Fruit fly (Drosophila melanogaster) whole organism, embryonic: ENCODE results near the gene mRpL4.

Source experiments
- Atf3 ChIP-seq: fragments of 200-800 bp; sonication (Bioruptor generic); optimal IDR thresholded peaks from 3 replicates; lab custom pipeline; 2016; ENCODE audit warnings: missing biosample characterization, missing genetic modification characterization
- CG12744 ChIP-seq: fragments of 200-800 bp; sonication (Bioruptor generic); optimal IDR thresholded peaks from 2 replicates; lab custom pipeline; 2016; ENCODE audit warnings: missing biosample characterization, missing genetic modification characterization
- CG12769 ChIP-seq: fragments of 200-800 bp; sonication (Bioruptor generic); optimal IDR thresholded peaks from 2 replicates; lab custom pipeline; 2019; ENCODE audit warnings: missing biosample characterization, mild to moderate bottlenecking, missing genetic modification characterization, moderate library complexity
- CG13123 ChIP-seq: fragments of 200-800 bp; sonication (Bioruptor generic); optimal IDR thresholded peaks from 2 replicates; lab custom pipeline; 2016; ENCODE audit warnings: missing biosample characterization, missing genetic modification characterization
- CG15011 ChIP-seq: fragments of 200-800 bp; sonication (Bioruptor generic); optimal IDR thresholded peaks from 3 replicates; lab custom pipeline; 2018; ENCODE audit warnings: missing biosample characterization, mild to moderate bottlenecking, missing genetic modification characterization
- CG15269 ChIP-seq: fragments of 200-800 bp; sonication (Bioruptor generic); optimal IDR thresholded peaks from 2 replicates; lab custom pipeline; 2018; ENCODE audit warnings: missing biosample characterization, mild to moderate bottlenecking, missing genetic modification characterization, moderate library complexity
- CG15479 ChIP-seq: fragments of 200-800 bp; sonication (Bioruptor generic); optimal IDR thresholded peaks from 3 replicates; lab custom pipeline; 2019; ENCODE audit warnings: missing biosample characterization, mild to moderate bottlenecking, missing genetic modification characterization, moderate library complexity
- CG18476 ChIP-seq: fragments of 200-800 bp; sonication (Bioruptor generic); optimal IDR thresholded peaks from 2 replicates; lab custom pipeline; 2016; ENCODE audit warnings: missing biosample characterization, mild to moderate bottlenecking, missing genetic modification characterization
- CG2202 ChIP-seq: fragments of 200-800 bp; sonication (Bioruptor generic); optimal IDR thresholded peaks from 2 replicates; lab custom pipeline; 2018; ENCODE audit warnings: missing biosample characterization, mild to moderate bottlenecking, missing genetic modification characterization
- CG30403 ChIP-seq: fragments of 200-800 bp; sonication (Bioruptor generic); optimal IDR thresholded peaks from 3 replicates; lab custom pipeline; 2016; ENCODE audit warnings: missing biosample characterization, missing genetic modification characterization
- CG31441 ChIP-seq: fragments of 200-800 bp; sonication (Bioruptor generic); IDR thresholded peaks from 2 replicates; pipeline ENCODE4 v1.3.6; 2022; ENCODE audit warnings: missing biosample characterization, missing genetic modification characterization
- CG3163 ChIP-seq: fragments of 200-800 bp; sonication (Bioruptor generic); optimal IDR thresholded peaks from 3 replicates; lab custom pipeline; 2016; ENCODE audit warnings: missing biosample characterization, missing genetic modification characterization
- CG34376 ChIP-seq: fragments of 200-800 bp; sonication (Bioruptor generic); optimal IDR thresholded peaks from 2 replicates; lab custom pipeline; 2018; ENCODE audit warnings: missing biosample characterization, mild to moderate bottlenecking, missing genetic modification characterization
- CG4360 ChIP-seq: fragments of 200-800 bp; sonication (Bioruptor generic); IDR thresholded peaks from 2 replicates; pipeline ENCODE4 v1.3.6; 2022; ENCODE audit warnings: missing biosample characterization, missing genetic modification characterization
- CG43689 ChIP-seq: fragments of 200-800 bp; sonication (Bioruptor generic); IDR thresholded peaks from 2 replicates; pipeline ENCODE4 v1.3.6; 2022; ENCODE audit warnings: missing biosample characterization, missing genetic modification characterization
- CG4820 ChIP-seq: fragments of 200-800 bp; sonication (Bioruptor generic); optimal IDR thresholded peaks from 3 replicates; lab custom pipeline; 2016; ENCODE audit warnings: missing biosample characterization, missing genetic modification characterization
- CG6272 ChIP-seq: fragments of 200-800 bp; sonication (Bioruptor generic); IDR thresholded peaks from 2 replicates; pipeline ENCODE4 v1.3.6; 2022; ENCODE audit warnings: missing biosample characterization, missing genetic modification characterization
- CG6654 ChIP-seq: fragments of 200-800 bp; sonication (Bioruptor generic); optimal IDR thresholded peaks from 2 replicates; lab custom pipeline; 2017; ENCODE audit warnings: missing biosample characterization, mild to moderate bottlenecking, missing genetic modification characterization
- CG6683 ChIP-seq: fragments of 200-800 bp; sonication (Bioruptor generic); optimal IDR thresholded peaks from 2 replicates; lab custom pipeline; 2017; ENCODE audit warnings: missing biosample characterization, mild to moderate bottlenecking, missing genetic modification characterization, missing genetic modification reagents
- CG6689 ChIP-seq: fragments of 200-800 bp; sonication (Bioruptor generic); IDR thresholded peaks from 2 replicates; pipeline ENCODE4 v1.3.6; 2022; ENCODE audit warnings: missing biosample characterization, missing genetic modification characterization
- CG6813 ChIP-seq: fragments of 200-800 bp; sonication (Bioruptor generic); optimal IDR thresholded peaks from 2 replicates; lab custom pipeline; 2017; ENCODE audit warnings: missing biosample characterization, missing genetic modification characterization, mild to moderate bottlenecking, moderate library complexity, missing genetic modification reagents
- CG7987 ChIP-seq: fragments of 200-800 bp; sonication (Bioruptor generic); optimal IDR thresholded peaks from 2 replicates; lab custom pipeline; 2018; ENCODE audit warnings: missing biosample characterization, mild to moderate bottlenecking, missing genetic modification characterization, moderate library complexity
- CG8924 ChIP-seq: fragments of 200-800 bp; optimal IDR thresholded peaks from 3 replicates; lab custom pipeline; 2019; ENCODE audit warnings: missing biosample characterization, mild to moderate bottlenecking, missing genetic modification characterization, moderate library complexity
- CG9727 ChIP-seq: fragments of 200-800 bp; sonication (Bioruptor generic); optimal IDR thresholded peaks from 3 replicates; lab custom pipeline; 2017; ENCODE audit warnings: missing biosample characterization, mild to moderate bottlenecking, missing genetic modification characterization
- CkIIα-i1 ChIP-seq: fragments of 200-800 bp; sonication (Bioruptor generic); IDR thresholded peaks from 2 replicates; pipeline ENCODE4 v1.3.6; 2022; ENCODE audit warnings: missing biosample characterization, missing genetic modification characterization
- D19A ChIP-seq: fragments of 200-800 bp; optimal IDR thresholded peaks from 3 replicates; lab custom pipeline; 2019; ENCODE audit warnings: missing biosample characterization, mild to moderate bottlenecking, missing genetic modification characterization, moderate library complexity
- Elba2 ChIP-seq: fragments of 200-800 bp; sonication (Bioruptor generic); optimal IDR thresholded peaks from 3 replicates; lab custom pipeline; 2016; ENCODE audit warnings: missing biosample characterization, missing genetic modification characterization
- Fer2 ChIP-seq: fragments of 200-800 bp; sonication (Bioruptor generic); optimal IDR thresholded peaks from 2 replicates; lab custom pipeline; 2018; ENCODE audit warnings: missing biosample characterization, mild to moderate bottlenecking, missing genetic modification characterization, moderate library complexity
- Gsc ChIP-seq: fragments of 200-800 bp; sonication (Bioruptor generic); IDR thresholded peaks from 2 replicates; pipeline ENCODE4 v1.3.6; 2022; ENCODE audit warnings: missing biosample characterization, missing genetic modification characterization
- HmgZ ChIP-seq: fragments of 200-800 bp; sonication (Bioruptor generic); optimal IDR thresholded peaks from 2 replicates; lab custom pipeline; 2018; ENCODE audit warnings: missing biosample characterization, mild to moderate bottlenecking, missing genetic modification characterization
- Jarid2 ChIP-seq: fragments of 200-800 bp; sonication (Bioruptor generic); optimal IDR thresholded peaks from 3 replicates; lab custom pipeline; 2017; ENCODE audit warnings: mild to moderate bottlenecking, missing biosample characterization, missing genetic modification reagents, missing genetic modification characterization
- Meics ChIP-seq: fragments of 200-800 bp; sonication (Bioruptor generic); optimal IDR thresholded peaks from 2 replicates; lab custom pipeline; 2017; ENCODE audit warnings: missing biosample characterization, mild to moderate bottlenecking, missing genetic modification characterization
- NK7.1 ChIP-seq: fragments of 200-800 bp; sonication (Bioruptor generic); optimal IDR thresholded peaks from 3 replicates; lab custom pipeline; 2016; ENCODE audit warnings: missing biosample characterization, missing genetic modification characterization
- Pdp1 ChIP-seq, 2 experiments: fragments of 200-800 bp; sonication (Bioruptor generic); optimal IDR thresholded peaks; 3 replicates each; lab custom pipeline; 2016; ENCODE audit warnings: missing biosample characterization in 2 of 2, missing genetic modification characterization in 2 of 2, mild to moderate bottlenecking in 1 of 2, moderate library complexity in 1 of 2
- Sox102F ChIP-seq: fragments of 200-800 bp; sonication (Bioruptor generic); optimal IDR thresholded peaks from 2 replicates; lab custom pipeline; 2018; ENCODE audit warnings: missing biosample characterization, mild to moderate bottlenecking, missing genetic modification characterization, moderate library complexity
- Sry-δ ChIP-seq: fragments of 200-800 bp; sonication (Bioruptor generic); optimal IDR thresholded peaks from 2 replicates; lab custom pipeline; 2016; ENCODE audit warnings: missing biosample characterization, missing genetic modification characterization
- Xrp1 ChIP-seq: fragments of 200-800 bp; sonication (Bioruptor generic); IDR thresholded peaks from 2 replicates; pipeline ENCODE4 v1.3.6; 2022; ENCODE audit warnings: missing biosample characterization, missing genetic modification characterization
- YL-1 ChIP-seq: fragments of 200-800 bp; sonication (Bioruptor generic); optimal IDR thresholded peaks from 3 replicates; lab custom pipeline; 2017; ENCODE audit warnings: missing biosample characterization, mild to moderate bottlenecking, missing genetic modification characterization
- bowl ChIP-seq: fragments of 200-800 bp; sonication (Bioruptor generic); IDR thresholded peaks from 2 replicates; pipeline ENCODE4 v1.3.6; 2022; ENCODE audit warnings: missing biosample characterization, missing genetic modification characterization
- ci ChIP-seq: fragments of 200-800 bp; sonication (Bioruptor generic); IDR thresholded peaks from 3 replicates; pipeline ENCODE4 v1.3.6; 2022; ENCODE audit warnings: missing biosample characterization, missing genetic modification characterization
- cwo ChIP-seq: fragments of 200-800 bp; sonication (Bioruptor generic); optimal IDR thresholded peaks from 3 replicates; lab custom pipeline; 2017; ENCODE audit warnings: missing biosample characterization, missing genetic modification characterization, mild to moderate bottlenecking, moderate library complexity, missing genetic modification reagents
- en ChIP-seq: fragments of 200-800 bp; sonication (Bioruptor generic); optimal IDR thresholded peaks from 2 replicates; lab custom pipeline; 2016; ENCODE audit warnings: missing biosample characterization, missing genetic modification characterization
- ftz-f1 ChIP-seq: fragments of 200-800 bp; sonication (Bioruptor generic); optimal IDR thresholded peaks from 2 replicates; lab custom pipeline; 2016; ENCODE audit warnings: missing biosample characterization, missing genetic modification characterization
- hb ChIP-seq: fragments of 200-800 bp; sonication (Bioruptor generic); IDR thresholded peaks from 3 replicates; pipeline ENCODE4 v1.3.6; 2022; ENCODE audit warnings: missing biosample characterization, missing genetic modification characterization; ENCODE audit not compliant: partially characterized antibody
- hbn ChIP-seq: fragments of 200-800 bp; sonication (Bioruptor generic); IDR thresholded peaks from 2 replicates; pipeline ENCODE4 v1.3.6; 2022; ENCODE audit warnings: missing biosample characterization, missing genetic modification characterization; ENCODE audit not compliant: partially characterized antibody
- knrl ChIP-seq: fragments of 200-800 bp; sonication (Bioruptor generic); IDR thresholded peaks from 3 replicates; pipeline ENCODE4 v1.3.6; 2022; ENCODE audit warnings: missing biosample characterization, missing genetic modification characterization; ENCODE audit not compliant: partially characterized antibody
- nerfin-1 ChIP-seq: fragments of 200-800 bp; sonication (Bioruptor generic); optimal IDR thresholded peaks from 3 replicates; lab custom pipeline; 2019; ENCODE audit warnings: missing biosample characterization, mild to moderate bottlenecking, missing genetic modification characterization, moderate library complexity
- onecut ChIP-seq: fragments of 200-800 bp; sonication (Bioruptor generic); IDR thresholded peaks from 2 replicates; pipeline ENCODE4 v1.3.6; 2022; ENCODE audit warnings: missing biosample characterization, missing genetic modification characterization
- pros ChIP-seq: fragments of 200-800 bp; sonication (Bioruptor generic); optimal IDR thresholded peaks from 3 replicates; lab custom pipeline; 2019; ENCODE audit warnings: missing biosample characterization, mild to moderate bottlenecking, missing genetic modification characterization, moderate library complexity
- trh ChIP-seq: fragments of 200-800 bp; sonication (Bioruptor generic); optimal IDR thresholded peaks from 2 replicates; lab custom pipeline; 2016; ENCODE audit warnings: missing biosample characterization, missing genetic modification characterization

The mRpL4 gene

dm6 chr2L:16279774-16280252, 49.1 kb downstream of the mRpL4 start (continued):
- TF ChIP-seq CG6654 (GFP tag; lab: Kevin White, UChicago) (peak; percentile 77), D19A (tag; lab: Kevin White, UChicago) (peak; percentile 96), Jarid2 (GFP tag; lab: Kevin White, UChicago) (peak; percentile 73), trh (GFP tag; lab: Kevin White, UChicago) (peak; percentile 81), knrl (GFP tag; lab: Robert Waterston, UW) (no peak), Sry-δ (GFP tag; lab: Kevin White, UChicago) (peak; percentile 29), Meics (GFP tag; lab: Kevin White, UChicago) (peak; percentile 83), CG2202 (tag; lab: Kevin White, UChicago) (peak; percentile 82), nerfin-1 (tag; lab: Kevin White, UChicago) (peak; percentile 89), YL-1 (GFP tag; lab: Kevin White, UChicago) (peak; percentile 21), NK7.1 (peak; percentile 62), Sox102F (GFP tag; lab: Kevin White, UChicago) (peak; percentile 97), CG3163 (GFP tag; lab: Kevin White, UChicago) (peak; percentile 46), CG30403 (GFP tag; lab: Kevin White, UChicago) (peak; percentile 96), CG43689 (0 out of 2 replicates have a peak, but pooled peaks have one; percentile 10), HmgZ (tag; lab: Kevin White, UChicago) (peak; percentile 73), Atf3 (peak; percentile 81), CG6272 (GFP tag; lab: Robert Waterston, UW) (peak; percentile 58; the same call in 1 of the 2 replicates), CG15269 (tag; lab: Kevin White, UChicago) (peak; percentile 94), CG31441 (GFP tag; lab: Robert Waterston, UW) (peak; percentile 97), CG34376 (GFP tag; lab: Kevin White, UChicago) (peak; percentile 6), CG15011 (GFP tag; lab: Kevin White, UChicago) (peak; percentile 80), Elba2 (GFP tag; lab: Kevin White, UChicago) (no peak), Pdp1 (GFP tag; optimal IDR thresholded peaks at IDR 0.05; lab: Kevin White, UChicago) (peak; percentile 86 to 91), onecut (GFP tag; lab: Robert Waterston, UW) (peak; percentile 62), CG6683 (peak; percentile 72), bowl (GFP tag; lab: Robert Waterston, UW) (peak; percentile 56; the same call in 1 of the 2 replicates), ftz-f1 (GFP tag; lab: Kevin White, UChicago) (no peak), CG4820 (GFP tag; lab: Kevin White, UChicago) (peak; percentile 92), Xrp1 (GFP tag; lab: Robert Waterston, UW) (peak; percentile 79), CG12744 (GFP tag; lab: Kevin White, UChicago) (peak; percentile 72), CG7987 (GFP tag; lab: Kevin White, UChicago) (peak; percentile 74), en (GFP tag; lab: Kevin White, UChicago) (peak; percentile 75), CG13123 (GFP tag; lab: Kevin White, UChicago) (peak; percentile 79), CG12769 (peak; percentile 73), CG18476 (GFP tag; lab: Kevin White, UChicago) (peak; percentile 79), CG9727 (peak; percentile 88), CG6689 (GFP tag; lab: Robert Waterston, UW) (peak; percentile 84), CG8924 (peak; percentile 96), CG6813 (GFP tag; lab: Kevin White, UChicago) (peak; percentile 78), CG15479 (GFP tag; lab: Kevin White, UChicago) (no peak), CkIIα-i1 (GFP tag; lab: Robert Waterston, UW) (no peak), cwo (peak; percentile 71), Gsc (GFP tag; lab: Robert Waterston, UW) (no peak), hbn (GFP tag; lab: Robert Waterston, UW) (no peak), Fer2 (tag; lab: Kevin White, UChicago) (peak; percentile 47), CG4360 (GFP tag; lab: Robert Waterston, UW) (peak; percentile 71), ci (GFP tag; lab: Robert Waterston, UW) (peak; percentile 86), pros (GFP tag; lab: Kevin White, UChicago) (no peak), hb (GFP tag; lab: Robert Waterston, UW) (no peak)
